Fruit fly (Drosophila melanogaster): ENCODE data around the gene Archease.

Archease gene

dm6 chr3R:21704439-21704838 lies 41.7 kb upstream of the Archease start (continued):
- TF ChIP-seq CG3919 (GFP tag; optimal IDR thresholded peaks at IDR 0.05) (no peak), CG11294 (GFP tag; IDR thresholded peaks at IDR 0.05) (no peak), CG16779 (tag; optimal IDR thresholded peaks at IDR 0.05) (peak; percentile 24), Gug (GFP tag; IDR thresholded peaks at IDR 0.05) (no peak), OdsH (GFP tag; optimal IDR thresholded peaks at IDR 0.05) (no peak), CG3032 (tag; optimal IDR thresholded peaks at IDR 0.05) (no peak), Smox (GFP tag; optimal IDR thresholded peaks at IDR 0.05) (no peak), Hr38 (GFP tag; optimal IDR thresholded peaks at IDR 0.05) (no peak), Blimp-1 (GFP tag; optimal IDR thresholded peaks at IDR 0.05) (peak; percentile 87), fd85E (GFP tag; optimal IDR thresholded peaks at IDR 0.05) (no peak), CG8319 (GFP tag; optimal IDR thresholded peaks at IDR 0.05) (no peak), Eip75B (GFP tag; optimal IDR thresholded peaks at IDR 0.05) (no peak), CG6854 (GFP tag; optimal IDR thresholded peaks at IDR 0.05) (peak; percentile 91), CG15336 (GFP tag; IDR thresholded peaks at IDR 0.05) (peak; percentile 63), cyc (GFP tag; optimal IDR thresholded peaks at IDR 0.05) (no peak)

dm6 chr3R:21703346-21703745 lies 40.6 kb upstream of the Archease start:
- peak; percentile 43 for TF ChIP-seq acj6 (GFP tag; optimal IDR thresholded peaks at IDR 0.05)
- TF ChIP-seq CG11762 (GFP tag; optimal IDR thresholded peaks at IDR 0.05; ENCODE audit: insufficient read depth): peak; percentile 31
- TF ChIP-seq CG8319 (GFP tag; optimal IDR thresholded peaks at IDR 0.05): no peak
- peak; percentile 43; the same call in 1 of the 3 replicates for TF ChIP-seq CG6163 (GFP tag; IDR thresholded peaks at IDR 0.05)
- peak; percentile 42 for TF ChIP-seq Met (GFP tag; optimal IDR thresholded peaks at IDR 0.05)
- peak; percentile 88 for TF ChIP-seq Hr4 (GFP tag; optimal IDR thresholded peaks at IDR 0.05)
- peak; percentile 41 for TF ChIP-seq CG6792 (GFP tag; optimal IDR thresholded peaks at IDR 0.05)
- TF ChIP-seq eg (GFP tag; IDR thresholded peaks at IDR 0.05): peak; percentile 79
- no peak for TF ChIP-seq CG6854 (GFP tag; optimal IDR thresholded peaks at IDR 0.05)
- TF ChIP-seq vri (GFP tag; optimal IDR thresholded peaks at IDR 0.05): no peak
- TF ChIP-seq CG11902 (GFP tag; optimal IDR thresholded peaks at IDR 0.05): no peak
- peak; percentile 40 for TF ChIP-seq esn (GFP tag; optimal IDR thresholded peaks at IDR 0.05)
- no peak for TF ChIP-seq Ets96B (tag; optimal IDR thresholded peaks at IDR 0.05)
- TF ChIP-seq Eip93F (GFP tag; optimal IDR thresholded peaks at IDR 0.05): no peak
- peak; percentile 60 for TF ChIP-seq Lpt (GFP tag; optimal IDR thresholded peaks at IDR 0.05)
- TF ChIP-seq CG31627 (GFP tag; optimal IDR thresholded peaks at IDR 0.05): no peak
- TF ChIP-seq Hr38 (GFP tag; optimal IDR thresholded peaks at IDR 0.05): no peak
- TF ChIP-seq lz (GFP tag; optimal IDR thresholded peaks at IDR 0.05): peak; percentile 16
- TF ChIP-seq net (GFP tag; optimal IDR thresholded peaks at IDR 0.05): peak; percentile 42
- peak; percentile 75 for TF ChIP-seq svp (GFP tag)
- TF ChIP-seq Eip75B (GFP tag; optimal IDR thresholded peaks at IDR 0.05): peak; percentile 14
- peak; percentile 36 for TF ChIP-seq CG8632 (GFP tag; optimal IDR thresholded peaks at IDR 0.05)
- TF ChIP-seq CG11294 (GFP tag; IDR thresholded peaks at IDR 0.05): no peak
- TF ChIP-seq Smox (GFP tag; optimal IDR thresholded peaks at IDR 0.05): peak; percentile 3
- TF ChIP-seq CG3032 (tag; optimal IDR thresholded peaks at IDR 0.05): no peak
- peak; percentile 16 for TF ChIP-seq Sox102F (GFP tag; optimal IDR thresholded peaks at IDR 0.05)
- TF ChIP-seq cyc (GFP tag; optimal IDR thresholded peaks at IDR 0.05): no peak
- TF ChIP-seq achi (GFP tag; optimal IDR thresholded peaks at IDR 0.05): peak; percentile 58
- no peak for TF ChIP-seq CG16779 (tag; optimal IDR thresholded peaks at IDR 0.05)
- peak; percentile 89 for TF ChIP-seq Eip78C (GFP tag)
- peak; percentile 49 for TF ChIP-seq pdm3 (GFP tag; optimal IDR thresholded peaks at IDR 0.05)
- TF ChIP-seq topi (GFP tag; optimal IDR thresholded peaks at IDR 0.05): peak; percentile 33
- TF ChIP-seq CG4318 (GFP tag; optimal IDR thresholded peaks at IDR 0.05): peak; percentile 81
- TF ChIP-seq Ets21C (GFP tag; optimal IDR thresholded peaks at IDR 0.05): no peak
- no peak for TF ChIP-seq Sox15 (GFP tag; optimal IDR thresholded peaks at IDR 0.05)
- TF ChIP-seq CG15336 (GFP tag; IDR thresholded peaks at IDR 0.05): peak; percentile 85
- TF ChIP-seq CG32006 (GFP tag; optimal IDR thresholded peaks at IDR 0.05): peak; percentile 91
- no peak for TF ChIP-seq ss (GFP tag; optimal IDR thresholded peaks at IDR 0.05)
- peak; percentile 36 for TF ChIP-seq CG34406 (GFP tag; optimal IDR thresholded peaks at IDR 0.05)
- TF ChIP-seq CG1621 (tag; optimal IDR thresholded peaks at IDR 0.05): no peak
- TF ChIP-seq Hr39 (GFP tag; optimal IDR thresholded peaks at IDR 0.05): peak; percentile 7
- peak; percentile 63 for TF ChIP-seq OdsH (GFP tag; optimal IDR thresholded peaks at IDR 0.05)
- TF ChIP-seq salr (GFP tag; optimal IDR thresholded peaks at IDR 0.05): peak in 1 of 2 experiments; percentile 62
- no peak for TF ChIP-seq CG6808 (GFP tag; optimal IDR thresholded peaks at IDR 0.05)
- no peak for TF ChIP-seq dsx (GFP tag; optimal IDR thresholded peaks at IDR 0.05; ENCODE audit: poor library complexity, severe bottlenecking)
